Worm (Caenorhabditis elegans): ENCODE results near the gene F25E2.3.

DNA sequence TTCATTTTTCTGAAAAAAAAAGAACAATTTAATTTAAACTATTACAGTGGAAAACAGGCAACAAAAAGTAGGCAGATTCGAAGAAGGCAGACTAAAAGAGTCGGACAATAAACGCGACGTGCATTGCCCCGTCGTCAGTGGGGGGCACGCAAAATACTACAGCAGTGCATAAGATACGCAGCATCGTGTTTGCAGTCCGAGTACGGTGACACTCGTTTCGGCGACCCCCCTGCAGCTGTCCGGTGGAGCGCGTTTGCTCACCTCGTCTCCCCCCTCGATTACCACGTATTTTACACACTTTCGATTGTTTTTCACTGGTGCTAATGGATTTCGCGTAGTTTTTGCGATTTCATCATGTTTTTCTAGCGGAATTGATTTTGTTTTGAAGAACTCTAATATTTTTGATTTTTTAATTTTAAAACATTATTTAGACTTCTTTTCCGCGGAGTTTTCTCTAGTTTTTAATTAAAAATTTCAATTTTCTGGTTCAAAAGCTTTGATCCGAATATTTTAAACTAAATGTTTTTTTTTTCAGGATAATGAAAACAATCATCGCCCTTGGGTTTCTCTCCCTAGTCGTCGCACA is 44.8 kb downstream of the F25E2.3 start, which contains the start of the genes trap-2 and ile-2:
- TF ChIP-seq ama-1 (optimal IDR thresholded peaks at IDR 0.05) (no peak), nhr-237 (tag; optimal IDR thresholded peaks at IDR 0.05) (peak; percentile 70), lsy-2 (tag; optimal IDR thresholded peaks at IDR 0.05) (peak; percentile 97 to 98), skn-1 (tag; optimal IDR thresholded peaks at IDR 0.05) (peak; percentile 99), mab-9 (GFP tag; IDR thresholded peaks at IDR 0.05) (peak; percentile 52; the same call in 1 of the 2 replicates), ztf-11 (tag; optimal IDR thresholded peaks at IDR 0.05) (peak in 1 of 2 experiments; percentile 40), lin-39 (tag; optimal IDR thresholded peaks at IDR 0.05) (peak; percentile 64), lin-35 (GFP tag; optimal IDR thresholded peaks at IDR 0.05) (peak; percentile 85 to 88)

Measured in whole organism, L1 larva.